Fruit fly (Drosophila melanogaster) whole organism, embryonic: ENCODE measurements around the gene Pez.

Source experiments
- Atf6 ChIP-seq: fragments of 200-800 bp; sonication (Bioruptor generic); IDR thresholded peaks from 2 replicates; pipeline ENCODE4 v1.3.6; 2022; ENCODE audit warnings: missing biosample characterization, missing genetic modification characterization
- CG10431 ChIP-seq: fragments of 200-800 bp; sonication (Bioruptor generic); optimal IDR thresholded peaks from 3 replicates; lab custom pipeline; 2018; ENCODE audit warnings: missing biosample characterization, mild to moderate bottlenecking, missing genetic modification characterization
- CG11398 ChIP-seq: fragments of 200-800 bp; sonication (Bioruptor generic); optimal IDR thresholded peaks from 2 replicates; lab custom pipeline; 2016; ENCODE audit warnings: missing biosample characterization, missing genetic modification characterization
- CG11723 ChIP-seq: fragments of 200-800 bp; sonication (Bioruptor generic); optimal IDR thresholded peaks from 2 replicates; lab custom pipeline; 2017; ENCODE audit warnings: missing biosample characterization, mild to moderate bottlenecking, missing genetic modification characterization
- CG13424 ChIP-seq: fragments of 200-800 bp; sonication (Bioruptor generic); optimal IDR thresholded peaks from 2 replicates; lab custom pipeline; 2019; ENCODE audit warnings: missing biosample characterization, mild to moderate bottlenecking, missing genetic modification characterization, moderate library complexity
- CG1603 ChIP-seq: fragments of 200-800 bp; sonication (Bioruptor generic); optimal IDR thresholded peaks from 2 replicates; lab custom pipeline; 2019; ENCODE audit warnings: missing biosample characterization, mild to moderate bottlenecking, missing genetic modification characterization, moderate library complexity
- CG16813 ChIP-seq: fragments of 200-800 bp; sonication (Bioruptor generic); IDR thresholded peaks from 3 replicates; pipeline ENCODE4 v1.3.6; 2022; ENCODE audit warnings: missing biosample characterization, missing genetic modification characterization; ENCODE audit not compliant: partially characterized antibody
- CG17359 ChIP-seq: fragments of 200-800 bp; sonication (Bioruptor generic); optimal IDR thresholded peaks from 3 replicates; lab custom pipeline; 2018; ENCODE audit warnings: missing biosample characterization, mild to moderate bottlenecking, missing genetic modification characterization, moderate library complexity
- CG17385 ChIP-seq: fragments of 200-800 bp; sonication (Bioruptor generic); optimal IDR thresholded peaks from 3 replicates; lab custom pipeline; 2018; ENCODE audit warnings: missing biosample characterization, mild to moderate bottlenecking, missing genetic modification characterization
- CG2712 ChIP-seq: fragments of 200-800 bp; optimal IDR thresholded peaks from 3 replicates; lab custom pipeline; 2019; ENCODE audit warnings: missing biosample characterization, mild to moderate bottlenecking, missing genetic modification characterization, moderate library complexity
- CG31388 ChIP-seq: fragments of 200-800 bp; sonication (Bioruptor generic); optimal IDR thresholded peaks from 2 replicates; lab custom pipeline; 2016; ENCODE audit warnings: missing biosample characterization, missing genetic modification characterization
- CG3281 ChIP-seq: fragments of 200-800 bp; sonication (Bioruptor generic); optimal IDR thresholded peaks from 3 replicates; lab custom pipeline; 2017; ENCODE audit warnings: missing biosample characterization, mild to moderate bottlenecking, missing genetic modification characterization
- CG3407 ChIP-seq: fragments of 200-800 bp; sonication (Bioruptor generic); optimal IDR thresholded peaks from 2 replicates; lab custom pipeline; 2018; ENCODE audit warnings: missing biosample characterization, mild to moderate bottlenecking, missing genetic modification characterization
- CG3995 ChIP-seq: fragments of 200-800 bp; sonication (Bioruptor generic); optimal IDR thresholded peaks from 3 replicates; lab custom pipeline; 2016; ENCODE audit warnings: missing biosample characterization, missing genetic modification characterization
- CG4730 ChIP-seq: fragments of 200-800 bp; sonication (Bioruptor generic); IDR thresholded peaks from 2 replicates; pipeline ENCODE4 v1.3.6; 2022; ENCODE audit warnings: missing biosample characterization, missing genetic modification characterization
- CG6272 ChIP-seq: fragments of 200-800 bp; sonication (Bioruptor generic); IDR thresholded peaks from 2 replicates; pipeline ENCODE4 v1.3.6; 2022; ENCODE audit warnings: missing biosample characterization, missing genetic modification characterization
- CG6765 ChIP-seq: fragments of 200-800 bp; sonication (Bioruptor generic); optimal IDR thresholded peaks from 3 replicates; lab custom pipeline; 2017; ENCODE audit warnings: missing biosample characterization, mild to moderate bottlenecking, missing genetic modification characterization
- CG6813 ChIP-seq: fragments of 200-800 bp; sonication (Bioruptor generic); optimal IDR thresholded peaks from 2 replicates; lab custom pipeline; 2017; ENCODE audit warnings: missing biosample characterization, missing genetic modification characterization, mild to moderate bottlenecking, moderate library complexity, missing genetic modification reagents
- CG7839 ChIP-seq: fragments of 200-800 bp; sonication (Bioruptor generic); optimal IDR thresholded peaks from 3 replicates; lab custom pipeline; 2018; ENCODE audit warnings: missing biosample characterization, mild to moderate bottlenecking, missing genetic modification characterization, moderate library complexity
- CG8388 ChIP-seq: fragments of 200-800 bp; sonication (Bioruptor generic); optimal IDR thresholded peaks from 2 replicates; lab custom pipeline; 2019; ENCODE audit warnings: missing biosample characterization, mild to moderate bottlenecking, missing genetic modification characterization, moderate library complexity
- CHES-1-like ChIP-seq: fragments of 200-800 bp; sonication (Bioruptor generic); optimal IDR thresholded peaks from 2 replicates; lab custom pipeline; 2016; ENCODE audit warnings: missing biosample characterization, missing genetic modification characterization
- Dbx ChIP-seq: fragments of 200-800 bp; sonication (Bioruptor generic); IDR thresholded peaks from 3 replicates; pipeline ENCODE4 v1.3.6; 2022; ENCODE audit warnings: missing biosample characterization, missing genetic modification characterization
- Deaf1 ChIP-seq: fragments of 200-800 bp; optimal IDR thresholded peaks from 3 replicates; lab custom pipeline; 2019; ENCODE audit warnings: missing biosample characterization, mild to moderate bottlenecking, missing genetic modification characterization, moderate library complexity
- Doc3 ChIP-seq: fragments of 200-800 bp; sonication (Bioruptor generic); IDR thresholded peaks from 3 replicates; pipeline ENCODE4 v1.3.6; 2022; ENCODE audit warnings: missing biosample characterization, missing genetic modification characterization; ENCODE audit not compliant: partially characterized antibody
- Dp ChIP-seq: fragments of 200-800 bp; sonication (Bioruptor generic); optimal IDR thresholded peaks from 2 replicates; lab custom pipeline; 2018; ENCODE audit warnings: missing biosample characterization, mild to moderate bottlenecking, missing genetic modification characterization, moderate library complexity
- E2f2 ChIP-seq: fragments of 200-800 bp; sonication (Bioruptor generic); IDR thresholded peaks from 2 replicates; pipeline ENCODE4 v1.3.6; 2022; ENCODE audit warnings: missing biosample characterization, missing genetic modification characterization
- HLH3B ChIP-seq: fragments of 200-800 bp; sonication (Bioruptor generic); IDR thresholded peaks from 2 replicates; pipeline ENCODE4 v1.3.6; 2022; ENCODE audit warnings: missing biosample characterization, missing genetic modification characterization
- Hr78 ChIP-seq, 2 experiments: fragments of 200-800 bp in 1 of 2; fragments of >200 bp in 1 of 2; sonication (Bioruptor generic) in 1 of 2; optimal IDR thresholded peaks; 2 replicates each; lab custom pipeline; 2017 to 2019; ENCODE audit warnings: missing biosample characterization in 2 of 2, missing genetic modification characterization in 2 of 2, mild to moderate bottlenecking in 1 of 2, moderate library complexity in 1 of 2
- MBD-R2 ChIP-seq: fragments of 200-800 bp; sonication (Bioruptor generic); IDR thresholded peaks from 2 replicates; pipeline ENCODE4 v1.3.6; 2022; ENCODE audit warnings: missing biosample characterization, missing genetic modification characterization
- Optix ChIP-seq: fragments of 200-800 bp; sonication (Bioruptor generic); IDR thresholded peaks from 3 replicates; pipeline ENCODE4 v1.3.6; 2022; ENCODE audit warnings: missing biosample characterization, missing genetic modification characterization
- Ptx1 ChIP-seq: fragments of 200-800 bp; sonication (Bioruptor generic); IDR thresholded peaks from 2 replicates; pipeline ENCODE4 v1.3.6; 2022; ENCODE audit warnings: missing biosample characterization, missing genetic modification characterization
- Six4 ChIP-seq: fragments of 200-800 bp; sonication (Bioruptor generic); optimal IDR thresholded peaks from 2 replicates; lab custom pipeline; 2016; ENCODE audit warnings: missing biosample characterization, missing genetic modification characterization
- Spps ChIP-seq: fragments of 200-800 bp; sonication (Bioruptor generic); optimal IDR thresholded peaks from 2 replicates; lab custom pipeline; 2018; ENCODE audit warnings: missing biosample characterization, mild to moderate bottlenecking, missing genetic modification characterization
- ab ChIP-seq: fragments of 200-800 bp; sonication (Bioruptor generic); optimal IDR thresholded peaks from 2 replicates; lab custom pipeline; 2016; ENCODE audit warnings: missing biosample characterization, missing genetic modification characterization
- cas ChIP-seq: fragments of 200-800 bp; sonication (Bioruptor generic); IDR thresholded peaks from 2 replicates; pipeline ENCODE4 v1.3.6; 2022; ENCODE audit warnings: missing biosample characterization, missing genetic modification characterization
- cato ChIP-seq: fragments of 200-800 bp; sonication (Bioruptor generic); optimal IDR thresholded peaks from 2 replicates; lab custom pipeline; 2016; ENCODE audit warnings: missing biosample characterization, missing genetic modification characterization, borderline replicate concordance
- cg ChIP-seq: fragments of 200-800 bp; sonication (Bioruptor generic); optimal IDR thresholded peaks from 3 replicates; lab custom pipeline; 2019; ENCODE audit warnings: missing biosample characterization, mild to moderate bottlenecking, missing genetic modification characterization, moderate library complexity
- cwo ChIP-seq: fragments of 200-800 bp; sonication (Bioruptor generic); optimal IDR thresholded peaks from 3 replicates; lab custom pipeline; 2017; ENCODE audit warnings: missing biosample characterization, missing genetic modification characterization, mild to moderate bottlenecking, moderate library complexity, missing genetic modification reagents
- en ChIP-seq: fragments of 200-800 bp; sonication (Bioruptor generic); optimal IDR thresholded peaks from 2 replicates; lab custom pipeline; 2016; ENCODE audit warnings: missing biosample characterization, missing genetic modification characterization
- fd64A ChIP-seq: fragments of 200-800 bp; sonication (Bioruptor generic); optimal IDR thresholded peaks from 3 replicates; lab custom pipeline; 2018; ENCODE audit warnings: missing biosample characterization, mild to moderate bottlenecking, missing genetic modification characterization
- gsb ChIP-seq: fragments of 200-800 bp; sonication (Bioruptor generic); IDR thresholded peaks from 2 replicates; pipeline ENCODE4 v1.3.6; 2022; ENCODE audit warnings: missing biosample characterization, missing genetic modification characterization
- kah ChIP-seq: fragments of 200-800 bp; sonication (Bioruptor generic); optimal IDR thresholded peaks from 2 replicates; lab custom pipeline; 2018; ENCODE audit warnings: missing biosample characterization, mild to moderate bottlenecking, missing genetic modification characterization
- lilli ChIP-seq: fragments of 200-800 bp; sonication (Bioruptor generic); optimal IDR thresholded peaks from 3 replicates; lab custom pipeline; 2016; ENCODE audit warnings: missing biosample characterization, missing genetic modification characterization
- pnt ChIP-seq: fragments of 200-800 bp; sonication (Bioruptor generic); optimal IDR thresholded peaks from 3 replicates; lab custom pipeline; 2016; ENCODE audit warnings: missing biosample characterization, missing genetic modification characterization
- prd ChIP-seq, 3 experiments: fragments of >200 bp in 2 of 3; fragments of 200-800 bp in 1 of 3; sonication (Bioruptor generic) in 1 of 3; optimal IDR thresholded peaks in 2 of 3; IDR thresholded peaks in 1 of 3; 2 replicates in 2 of 3; 3 replicates in 1 of 3; pipeline versions ENCODE4 v1.3.6 to Lab custom; 2017 to 2022; ENCODE audit warnings: missing biosample characterization in 1 of 3, missing genetic modification characterization in 1 of 3
- run ChIP-seq: fragments of 200-800 bp; sonication (Bioruptor generic); optimal IDR thresholded peaks from 3 replicates; lab custom pipeline; 2018; ENCODE audit warnings: missing biosample characterization, mild to moderate bottlenecking, missing genetic modification characterization
- sqz ChIP-seq: fragments of 200-800 bp; sonication (Bioruptor generic); optimal IDR thresholded peaks from 3 replicates; lab custom pipeline; 2018; ENCODE audit warnings: missing biosample characterization, mild to moderate bottlenecking, missing genetic modification characterization
- tap ChIP-seq: fragments of 200-800 bp; optimal IDR thresholded peaks from 3 replicates; lab custom pipeline; 2019; ENCODE audit warnings: missing biosample characterization, mild to moderate bottlenecking, missing genetic modification characterization, moderate library complexity
- tio ChIP-seq: fragments of 200-800 bp; sonication (Bioruptor generic); optimal IDR thresholded peaks from 2 replicates; lab custom pipeline; 2017; ENCODE audit warnings: missing biosample characterization, missing genetic modification characterization, inconsistent platforms
- unpg ChIP-seq: fragments of 200-800 bp; sonication (Bioruptor generic); optimal IDR thresholded peaks from 3 replicates; lab custom pipeline; 2018; ENCODE audit warnings: missing biosample characterization, mild to moderate bottlenecking, missing genetic modification characterization, moderate library complexity
- vvl ChIP-seq: fragments of 200-800 bp; sonication (Bioruptor generic); IDR thresholded peaks from 2 replicates; pipeline ENCODE4 v1.3.6; 2022; ENCODE audit warnings: missing biosample characterization, missing genetic modification characterization

The Pez gene

DNA sequence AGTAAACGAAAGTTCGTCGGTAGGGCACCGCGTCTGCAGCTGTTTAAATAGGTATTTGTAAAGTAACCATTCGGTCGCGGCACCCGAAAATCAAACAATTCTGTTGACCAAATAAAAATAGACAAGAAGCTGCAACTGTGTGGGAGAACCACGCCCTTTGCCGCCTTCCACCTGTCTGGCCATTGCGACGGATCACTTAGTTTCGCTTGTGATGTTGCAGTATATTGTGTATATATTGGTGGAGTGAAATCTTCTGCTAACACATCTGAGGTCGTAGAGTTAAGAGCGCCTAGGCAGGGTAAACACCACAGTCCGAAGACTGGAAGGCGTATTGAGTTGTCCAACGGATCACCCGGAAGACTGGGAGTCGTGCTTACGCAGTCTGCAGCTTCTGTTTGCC is 55.1 kb downstream of the Pez start (continued):
- TF ChIP-seq cwo (no peak), CG8388 (GFP tag; lab: Kevin White, UChicago) (peak; percentile 29), CG11398 (GFP tag; lab: Kevin White, UChicago) (peak; percentile 35), CG13424 (peak; percentile 42), unpg (GFP tag; lab: Kevin White, UChicago) (peak; percentile 49), CG31388 (no peak), MBD-R2 (GFP tag; lab: Robert Waterston, UW) (no peak), CG10431 (peak; percentile 65), tio (GFP tag; lab: Kevin White, UChicago) (no peak), Ptx1 (GFP tag; lab: Robert Waterston, UW) (no peak), fd64A (GFP tag; lab: Kevin White, UChicago) (peak; percentile 77), cas (GFP tag; lab: Robert Waterston, UW) (no peak), CG6272 (no peak), CG17359 (tag; lab: Kevin White, UChicago) (peak; percentile 53), Deaf1 (no peak), en (GFP tag; lab: Kevin White, UChicago) (no peak), lilli (no peak), CG6813 (GFP tag; lab: Kevin White, UChicago) (peak; percentile 66), cato (no peak), kah (GFP tag; lab: Kevin White, UChicago) (no peak), run (tag; lab: Kevin White, UChicago) (no peak), CG6765 (GFP tag; lab: Kevin White, UChicago) (no peak), CG4730 (GFP tag; lab: Robert Waterston, UW) (no peak), Six4 (GFP tag; lab: Kevin White, UChicago) (peak; percentile 16), ab (no peak), tap (tag; lab: Kevin White, UChicago) (no peak), pnt (GFP tag; lab: Kevin White, UChicago) (no peak), gsb (GFP tag; lab: Robert Waterston, UW) (no peak), HLH3B (GFP tag; lab: Robert Waterston, UW) (peak; percentile 34; the same call in 1 of the 2 replicates), CG11723 (GFP tag; lab: Kevin White, UChicago) (peak; percentile 48), E2f2 (GFP tag; lab: Robert Waterston, UW) (no peak), CHES-1-like (GFP tag; lab: Kevin White, UChicago) (no peak), CG7839 (tag; lab: Kevin White, UChicago) (peak; percentile 14), cg (GFP tag; lab: Kevin White, UChicago) (no peak), CG3407 (GFP tag; lab: Kevin White, UChicago) (peak; percentile 71), Dp (GFP tag; lab: Kevin White, UChicago) (no peak), CG1603 (tag; lab: Kevin White, UChicago) (peak; percentile 56), CG17385 (peak; percentile 1), CG2712 (tag; lab: Kevin White, UChicago) (peak; percentile 51), Optix (GFP tag; lab: Robert Waterston, UW) (no peak), Spps (tag; lab: Kevin White, UChicago) (peak; percentile 61), Dbx (GFP tag; lab: Robert Waterston, UW) (no peak), Hr78 (GFP tag; optimal IDR thresholded peaks at IDR 0.05; lab: Kevin White, UChicago) (peak in 1 of 2 experiments; percentile 69), Doc3 (GFP tag; lab: Robert Waterston, UW) (no peak), prd (optimal IDR thresholded peaks at IDR 0.05; lab: Kevin White, UChicago) (no peak), prd (GFP tag; IDR thresholded peaks at IDR 0.05; lab: Robert Waterston, UW) (no peak), CG3281 (GFP tag; lab: Kevin White, UChicago) (peak; percentile 20), CG16813 (GFP tag; lab: Robert Waterston, UW) (no peak), sqz (peak; percentile 34), vvl (GFP tag; lab: Robert Waterston, UW) (no peak), CG3995 (GFP tag; lab: Kevin White, UChicago) (no peak), Atf6 (GFP tag; lab: Robert Waterston, UW) (no peak)
